Worm (Caenorhabditis elegans): ENCODE measurements around the gene Y69E1A.8.

Gene Y69E1A.8

DNA sequence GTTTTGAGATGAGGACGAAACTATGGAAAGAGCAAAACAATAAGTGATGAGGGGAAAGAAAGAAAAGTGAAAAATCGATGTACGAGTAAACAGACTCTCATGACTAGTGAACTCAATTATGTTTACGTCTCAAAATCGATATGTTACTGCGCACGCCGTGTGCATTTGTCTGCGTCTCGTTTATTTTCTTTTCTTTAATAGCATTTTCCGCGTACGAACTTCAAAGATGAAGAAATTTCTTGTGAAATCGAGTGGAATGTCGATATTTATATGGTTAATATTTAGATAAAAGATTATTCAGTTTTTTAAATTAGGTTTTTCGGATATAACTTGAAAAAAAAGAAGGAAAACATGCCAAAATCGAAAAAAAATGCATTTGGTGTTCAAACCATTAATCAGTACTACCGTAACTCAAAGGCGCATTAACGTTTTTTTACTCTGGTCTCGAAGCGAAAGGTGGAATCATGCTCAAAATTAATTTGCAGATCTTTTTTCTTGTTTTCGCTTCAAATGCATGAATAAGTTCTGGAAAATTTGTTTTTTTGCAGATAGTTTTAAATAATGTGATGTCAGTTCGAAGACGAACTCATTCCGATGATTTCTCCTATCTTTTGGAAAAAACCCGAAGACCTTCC lies 29.4 kb upstream of the Y69E1A.8 start, which contains the start of gene fic-1:
Gene fic-1, plus strand, starts transcription at position 549 of the 635 bp plus-strand sequence.
- TF ChIP-seq ama-1 (optimal IDR thresholded peaks at IDR 0.05): peak; percentile 24
- TF ChIP-seq fos-1 (tag; optimal IDR thresholded peaks at IDR 0.05): peak; percentile 19
- peak; percentile 36 for TF ChIP-seq snpc-4 (tag; optimal IDR thresholded peaks at IDR 0.05)
- TF ChIP-seq crh-2 (tag; optimal IDR thresholded peaks at IDR 0.05): peak; percentile 90
- peak; percentile 74 for TF ChIP-seq lin-13 (GFP tag; optimal IDR thresholded peaks at IDR 0.05)
- no peak for TF ChIP-seq unc-62 (GFP tag; optimal IDR thresholded peaks at IDR 0.05)
- TF ChIP-seq mab-5 (tag; optimal IDR thresholded peaks at IDR 0.05): peak; percentile 51
- TF ChIP-seq F13H6.1 (tag; optimal IDR thresholded peaks at IDR 0.05): peak; percentile 44
- TF ChIP-seq Y55F3AM.14 (GFP tag; optimal IDR thresholded peaks at IDR 0.05): no peak
- no peak for TF ChIP-seq nhr-11 (tag; optimal IDR thresholded peaks at IDR 0.05)
- no peak for TF ChIP-seq nhr-77 (tag; optimal IDR thresholded peaks at IDR 0.05)
- TF ChIP-seq nhr-6 (tag; optimal IDR thresholded peaks at IDR 0.05): peak; percentile 56
- peak; percentile 38 for TF ChIP-seq skn-1 (tag; optimal IDR thresholded peaks at IDR 0.05)
- peak; percentile 94 for TF ChIP-seq unc-55 (GFP tag; optimal IDR thresholded peaks at IDR 0.05)
- TF ChIP-seq nhr-129 (tag; optimal IDR thresholded peaks at IDR 0.05): peak; percentile 81
- TF ChIP-seq ceh-16 (tag; optimal IDR thresholded peaks at IDR 0.05): no peak
- no peak for TF ChIP-seq nhr-25 (tag; optimal IDR thresholded peaks at IDR 0.05)
- no peak for TF ChIP-seq R02D3.7 (tag; optimal IDR thresholded peaks at IDR 0.05)
- TF ChIP-seq ztf-4 (tag; optimal IDR thresholded peaks at IDR 0.05): peak; percentile 63
- TF ChIP-seq mdl-1 (tag; optimal IDR thresholded peaks at IDR 0.05): peak; percentile 77 to 84
- TF ChIP-seq lin-39 (tag; optimal IDR thresholded peaks at IDR 0.05): no peak
- TF ChIP-seq sem-4 (tag; optimal IDR thresholded peaks at IDR 0.05): peak; percentile 33
- TF ChIP-seq peb-1 (tag; optimal IDR thresholded peaks at IDR 0.05): no peak
- no peak for TF ChIP-seq ZK546.5 (tag; optimal IDR thresholded peaks at IDR 0.05)
- peak; percentile 22 for TF ChIP-seq sma-3 (GFP tag; optimal IDR thresholded peaks at IDR 0.05)
- no peak for TF ChIP-seq elt-1 (tag; optimal IDR thresholded peaks at IDR 0.05)
- peak; percentile 64 for TF ChIP-seq zag-1 (tag; optimal IDR thresholded peaks at IDR 0.05)
- TF ChIP-seq lsy-2 (tag; optimal IDR thresholded peaks at IDR 0.05): peak; percentile 37 to 83
- TF ChIP-seq sma-9 (GFP tag; optimal IDR thresholded peaks at IDR 0.05): peak; percentile 84
- no peak for TF ChIP-seq sma-9 (tag; optimal IDR thresholded peaks at IDR 0.05)
- TF ChIP-seq elt-3 (tag; optimal IDR thresholded peaks at IDR 0.05): no peak
- TF ChIP-seq C34F6.9 (tag; optimal IDR thresholded peaks at IDR 0.05): peak; percentile 92
- no peak for TF ChIP-seq nhr-23 (tag; optimal IDR thresholded peaks at IDR 0.05)
- TF ChIP-seq mbf-1 (tag; optimal IDR thresholded peaks at IDR 0.05): no peak

DNA sequence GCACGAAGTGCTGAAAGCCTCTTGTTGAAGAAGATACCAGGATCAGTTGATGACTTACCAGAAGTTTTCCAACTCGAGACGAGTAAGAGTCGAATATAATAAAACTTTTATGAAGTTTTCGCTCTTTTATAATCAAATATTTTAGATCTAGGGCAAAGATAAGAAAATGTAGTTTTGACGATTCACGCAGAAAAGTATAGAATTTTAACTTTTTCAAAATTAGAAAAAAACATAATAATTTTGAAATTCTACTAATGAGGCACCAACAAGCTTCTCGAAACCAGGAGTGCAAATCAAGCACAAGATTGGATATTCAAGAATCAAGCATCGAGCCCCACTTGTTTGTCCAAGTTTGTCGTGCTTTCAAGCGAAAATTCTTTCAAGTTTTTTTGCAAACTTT lies 17.6 kb upstream of the Y69E1A.8 start, which contains the start of gene Y69E1A.1:
Gene Y69E1A.1, minus strand, starts transcription at position 101 of the 400 bp plus-strand sequence.
- TF ChIP-seq mab-5 (tag; optimal IDR thresholded peaks at IDR 0.05) (no peak), unc-62 (GFP tag; optimal IDR thresholded peaks at IDR 0.05) (no peak), lsy-2 (tag; optimal IDR thresholded peaks at IDR 0.05) (no peak), zag-1 (tag; optimal IDR thresholded peaks at IDR 0.05) (no peak), ceh-82 (tag; optimal IDR thresholded peaks at IDR 0.05) (no peak), unc-39 (tag; optimal IDR thresholded peaks at IDR 0.05) (no peak), ztf-4 (tag; optimal IDR thresholded peaks at IDR 0.05) (no peak), C34F6.9 (tag; optimal IDR thresholded peaks at IDR 0.05) (no peak), nhr-6 (tag; optimal IDR thresholded peaks at IDR 0.05) (no peak)

DNA sequence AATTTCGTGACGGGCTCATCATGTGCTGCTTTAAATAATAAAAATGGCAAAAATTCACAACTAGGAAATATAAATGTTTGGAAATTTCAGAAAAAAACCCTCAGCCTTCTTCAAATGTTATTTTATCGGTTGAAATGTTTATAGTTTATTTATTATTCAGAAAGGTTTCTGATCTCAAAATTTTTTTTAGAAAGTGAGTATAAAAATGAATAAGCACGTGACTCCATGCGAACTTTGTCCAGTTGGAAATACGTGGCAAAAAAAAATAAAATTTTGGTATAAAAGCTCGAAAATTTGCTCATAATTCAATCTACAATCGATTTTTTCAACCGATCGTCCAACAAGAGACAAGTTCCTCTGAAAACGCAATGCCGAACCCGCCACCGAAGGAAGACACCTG lies 16.9 kb upstream of the Y69E1A.8 start, which contains the start of gene nsph-3.1:
Gene nsph-3.1, plus strand, starts transcription at position 301 of the 400 bp plus-strand sequence.
- TF ChIP-seq nhr-25 (tag; optimal IDR thresholded peaks at IDR 0.05) (no peak), snpc-4 (tag; optimal IDR thresholded peaks at IDR 0.05) (no peak)

DNA sequence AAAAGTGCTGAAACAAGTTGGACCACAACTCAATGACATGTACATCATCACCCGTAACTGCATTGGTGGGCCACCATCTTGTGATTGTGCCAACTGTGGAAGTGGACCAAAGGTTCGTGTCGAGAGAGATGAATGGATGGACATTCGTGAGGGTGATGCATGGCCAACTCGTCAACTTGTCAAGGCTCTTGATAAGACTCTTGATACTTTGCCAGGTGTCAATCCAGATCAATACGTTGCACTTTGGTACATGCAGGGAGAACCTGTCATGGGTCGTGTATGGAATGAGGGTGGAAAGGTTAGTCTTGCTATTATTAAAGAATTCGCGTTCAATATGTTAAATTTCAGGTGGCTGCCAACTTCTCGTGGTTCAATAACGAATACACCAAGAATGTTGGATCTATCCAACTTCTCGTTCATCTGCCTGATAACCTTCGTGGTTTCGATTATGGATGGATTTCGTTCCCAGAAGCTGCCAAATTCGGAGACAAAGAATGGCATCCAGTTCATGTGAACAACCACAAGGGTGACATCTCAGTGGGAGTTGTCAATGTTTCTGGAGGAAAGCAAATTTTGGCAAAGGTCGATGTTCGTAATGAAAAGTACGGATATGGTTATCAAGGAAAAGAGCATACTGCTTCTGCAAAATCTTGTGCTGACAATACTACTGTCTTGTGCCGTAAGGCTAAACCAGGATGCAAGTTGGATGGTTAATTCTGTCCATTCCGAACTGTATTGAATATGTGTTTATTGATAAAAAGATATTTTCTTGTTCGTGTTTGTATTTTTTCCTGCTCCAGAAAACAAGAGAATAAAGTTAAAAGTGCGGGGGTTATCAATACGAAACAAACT lies 15.8 kb upstream of the Y69E1A.8 start:
- TF ChIP-seq peb-1 (tag; optimal IDR thresholded peaks at IDR 0.05) (no peak), nhr-23 (tag; optimal IDR thresholded peaks at IDR 0.05) (peak; percentile 72)

All from whole organism, L2 larva.